Worm (Caenorhabditis elegans) whole organism, midembryonic: ENCODE data around the gene srh-27.
A peak's percentile ranks its signal among the peaks of the same experiment; 100 is the strongest.

Source experiments
- T22C8.4 ChIP-seq: fragments of 200-800 bp; sonication (Bioruptor generic); IDR thresholded peaks from 2 replicates; pipeline ENCODE4 v1.3.6; 2022; ENCODE audit warnings: missing genetic modification characterization, missing compliant biosample characterization
- cog-1 ChIP-seq: sonication (generic microtip); optimal IDR thresholded peaks from 2 replicates; lab custom pipeline; 2016; ENCODE audit warnings: missing genetic modification characterization, missing compliant biosample characterization
- flt-1 ChIP-seq: fragments of 200-800 bp; sonication (Bioruptor generic); IDR thresholded peaks from 2 replicates; pipeline ENCODE4 v1.3.6; 2022; ENCODE audit warnings: missing genetic modification characterization, missing compliant biosample characterization
- klf-2 ChIP-seq: fragments of 200-800 bp; sonication (Bioruptor generic); conservative IDR thresholded peaks from 2 replicates; pipeline ENCODE4 v1.3.6; 2022; ENCODE audit warnings: missing genetic modification reagents, missing genetic modification characterization, missing compliant biosample characterization
- med-1 ChIP-seq: sonication (generic microtip); optimal IDR thresholded peaks from 2 replicates; lab custom pipeline; 2017; ENCODE audit warnings: missing genetic modification characterization, mild to moderate bottlenecking, missing compliant biosample characterization, antibody characterized with exemption, missing genetic modification reagents; ENCODE audit not compliant: insufficient read depth
- ref-1 ChIP-seq: fragments of 200-800 bp; sonication (Bioruptor generic); conservative IDR thresholded peaks from 2 replicates; pipeline ENCODE4 v1.3.6; 2022; ENCODE audit warnings: missing genetic modification reagents, missing genetic modification characterization, missing compliant biosample characterization
- tab-1 ChIP-seq: fragments of 200-800 bp; sonication (Bioruptor generic); IDR thresholded peaks from 2 replicates; pipeline ENCODE4 v1.3.6; 2022; ENCODE audit warnings: missing genetic modification characterization, missing compliant biosample characterization
- ztf-23 ChIP-seq: fragments of 200-800 bp; sonication (Bioruptor generic); IDR thresholded peaks from 2 replicates; pipeline ENCODE4 v1.3.6; 2022; ENCODE audit warnings: missing genetic modification reagents, missing genetic modification characterization, missing compliant biosample characterization
- ztf-29 ChIP-seq: fragments of 200-800 bp; sonication (Bioruptor generic); IDR thresholded peaks from 2 replicates; pipeline ENCODE4 v1.3.6; 2022; ENCODE audit warnings: missing genetic modification reagents, missing genetic modification characterization, missing compliant biosample characterization

srh-27 gene

ce11 chrII:12494067-12494477, 45.7 kb downstream of the srh-27 start:
- no peak for TF ChIP-seq ztf-23 (GFP tag; lab: Robert Waterston, UW)
- TF ChIP-seq klf-2 (GFP tag; lab: Robert Waterston, UW), result no peak
- no peak for TF ChIP-seq med-1
- no peak for TF ChIP-seq flt-1 (GFP tag; lab: Robert Waterston, UW)
- no peak for TF ChIP-seq ref-1 (GFP tag; lab: Robert Waterston, UW)
- TF ChIP-seq tab-1 (GFP tag; lab: Robert Waterston, UW), result no peak
- TF ChIP-seq T22C8.4 (GFP tag; lab: Robert Waterston, UW), result no peak
- no peak for TF ChIP-seq ztf-29 (GFP tag; lab: Robert Waterston, UW)
- TF ChIP-seq cog-1, result no peak

ce11 chrII:12494556-12495131, 46.3 kb downstream of the srh-27 start, which contains the start of gene col-85:
Gene col-85, minus strand, starts transcription at chrII:12495095.
- peak; percentile 98 for TF ChIP-seq ztf-23 (GFP tag; lab: Robert Waterston, UW)
- peak; percentile 100 for TF ChIP-seq ztf-29 (GFP tag; lab: Robert Waterston, UW)
- peak; percentile 97 for TF ChIP-seq flt-1 (GFP tag; lab: Robert Waterston, UW)
- TF ChIP-seq med-1, result peak; percentile 73
- peak; percentile 88 for TF ChIP-seq ref-1 (GFP tag; lab: Robert Waterston, UW)
- peak; percentile 83 for TF ChIP-seq cog-1
- TF ChIP-seq tab-1 (GFP tag; lab: Robert Waterston, UW), result peak; percentile 98
- TF ChIP-seq klf-2 (GFP tag; lab: Robert Waterston, UW), result peak; percentile 98
- TF ChIP-seq T22C8.4 (GFP tag; lab: Robert Waterston, UW), result peak; percentile 96

- TF ChIP-seq klf-2 (GFP tag; lab: Robert Waterston, UW) (no peak), flt-1 (GFP tag; lab: Robert Waterston, UW) (no peak), ztf-29 (GFP tag; lab: Robert Waterston, UW) (no peak), cog-1 (no peak), tab-1 (GFP tag; lab: Robert Waterston, UW) (no peak), T22C8.4 (GFP tag; lab: Robert Waterston, UW) (no peak), ztf-23 (GFP tag; lab: Robert Waterston, UW) (no peak), ref-1 (GFP tag; lab: Robert Waterston, UW) (no peak), med-1 (no peak)
Measured at ce11 chrII:12496981-12497380, 48.6 kb downstream of the srh-27 start, which contains the start of gene T21B4.3. Gene T21B4.3, minus strand, starts transcription at chrII:12497081.
